Worm (Caenorhabditis elegans): ENCODE measurements around the gene F46F5.5.

The F46F5.5 gene

DNA sequence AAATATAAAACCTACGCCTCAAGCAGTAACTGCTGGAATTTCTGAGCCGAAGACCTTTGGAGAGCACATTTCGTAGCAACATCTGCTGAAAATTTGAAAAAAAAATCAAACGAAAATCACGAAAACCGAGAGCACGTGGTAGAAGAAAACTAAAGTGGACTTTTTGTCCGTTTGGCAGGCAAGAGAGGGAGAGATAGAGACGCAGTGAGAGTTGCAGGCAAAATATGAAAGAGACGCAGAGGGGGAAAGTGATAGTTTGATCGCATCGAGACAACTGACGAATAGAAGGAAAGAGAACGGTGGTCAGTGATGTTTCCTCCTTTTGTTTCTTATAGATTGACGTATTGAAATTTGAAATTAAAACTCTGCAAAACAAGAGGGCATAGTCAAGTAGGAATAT is 35.7 kb upstream of the F46F5.5 start, which contains the start of the genes acdh-9 and F28A10.13 (continued):
- TF ChIP-seq ces-1 (GFP tag; optimal IDR thresholded peaks at IDR 0.05) (no peak), dpl-1 (GFP tag; optimal IDR thresholded peaks at IDR 0.05) (peak; percentile 21 to 35 (median 29)), nhr-12 (tag; optimal IDR thresholded peaks at IDR 0.05) (no peak), nhr-47 (tag; optimal IDR thresholded peaks at IDR 0.05) (peak; percentile 16), nhr-90 (tag; optimal IDR thresholded peaks at IDR 0.05; ENCODE audit: poor library complexity) (peak; percentile 37), vab-15 (tag; optimal IDR thresholded peaks at IDR 0.05) (no peak), rnt-1 (tag; optimal IDR thresholded peaks at IDR 0.05) (peak; percentile 75), ztf-4 (tag; optimal IDR thresholded peaks at IDR 0.05) (peak; percentile 13), unc-98 (GFP tag; IDR thresholded peaks at IDR 0.05) (no peak), unc-62 (GFP tag; optimal IDR thresholded peaks at IDR 0.05) (no peak), hpl-2 (GFP tag; optimal IDR thresholded peaks at IDR 0.05) (no peak), skn-1 (tag; optimal IDR thresholded peaks at IDR 0.05) (no peak), nhr-77 (tag; optimal IDR thresholded peaks at IDR 0.05) (no peak), snu-23 (GFP tag; optimal IDR thresholded peaks at IDR 0.05) (peak; percentile 82), nhr-85 (tag) (peak; percentile 72), fos-1 (tag; optimal IDR thresholded peaks at IDR 0.05) (no peak), tbx-2 (tag; optimal IDR thresholded peaks at IDR 0.05) (peak; percentile 28), C04F5.9 (tag; optimal IDR thresholded peaks at IDR 0.05) (no peak), C16A3.4 (tag; optimal IDR thresholded peaks at IDR 0.05) (peak; percentile 4), zip-4 (GFP tag; optimal IDR thresholded peaks at IDR 0.05) (no peak), nhr-76 (tag; optimal IDR thresholded peaks at IDR 0.05) (no peak), blmp-1 (tag; optimal IDR thresholded peaks at IDR 0.05) (peak; percentile 59), nhr-237 (tag; optimal IDR thresholded peaks at IDR 0.05) (no peak), snpc-4 (tag; optimal IDR thresholded peaks at IDR 0.05) (peak; percentile 1)

- TF ChIP-seq xbp-1 (tag; optimal IDR thresholded peaks at IDR 0.05) (no peak), dpl-1 (GFP tag; optimal IDR thresholded peaks at IDR 0.05) (no peak), vab-15 (tag; optimal IDR thresholded peaks at IDR 0.05) (no peak), mep-1 (tag; optimal IDR thresholded peaks at IDR 0.05) (no peak), nhr-12 (tag; optimal IDR thresholded peaks at IDR 0.05) (no peak), snpc-4 (tag; optimal IDR thresholded peaks at IDR 0.05) (no peak), ces-1 (GFP tag; optimal IDR thresholded peaks at IDR 0.05) (no peak), ceh-88 (GFP tag; IDR thresholded peaks at IDR 0.05) (no peak), C04F5.9 (tag; optimal IDR thresholded peaks at IDR 0.05) (no peak), nhr-47 (tag; optimal IDR thresholded peaks at IDR 0.05) (no peak), hlh-17 (GFP tag; optimal IDR thresholded peaks at IDR 0.05; ENCODE audit: borderline replicate concordance) (no peak), aly-2 (tag; optimal IDR thresholded peaks at IDR 0.05) (no peak), rnt-1 (tag; optimal IDR thresholded peaks at IDR 0.05) (no peak), ztf-11 (tag; optimal IDR thresholded peaks at IDR 0.05) (no peak)
These were observed 32.8 kb upstream of the F46F5.5 start, which contains the start of gene F28A10.7 for ce11 chrII:845618-846017. TSS of gene F28A10.7 (minus strand) at chrII:845718.

- TF ChIP-seq F16B12.6 (tag; optimal IDR thresholded peaks at IDR 0.05) (no peak), nhr-85 (tag) (peak; percentile 33)
These were observed 31.2 kb upstream of the F46F5.5 start, which contains the start of gene F28A10.4 for ce11 chrII:843971-844370. TSS of gene F28A10.4 (plus strand) at chrII:844271.

- TF ChIP-seq grh-1 (GFP tag; IDR thresholded peaks at IDR 0.05) (no peak), aly-2 (tag; optimal IDR thresholded peaks at IDR 0.05) (no peak), pqm-1 (tag; optimal IDR thresholded peaks at IDR 0.05) (no peak), nhr-28 (tag; optimal IDR thresholded peaks at IDR 0.05) (no peak)
These were observed 27.3 kb upstream of the F46F5.5 start, which contains the start of gene clc-33 for ce11 chrII:840131-840530. TSS of gene clc-33 (plus strand) at chrII:840431.

- TF ChIP-seq nhr-71 (tag; optimal IDR thresholded peaks at IDR 0.05) = no peak
- no peak for TF ChIP-seq vab-15 (tag; optimal IDR thresholded peaks at IDR 0.05)
- TF ChIP-seq isw-1 (GFP tag; IDR thresholded peaks at IDR 0.05) = no peak
- TF ChIP-seq ztf-4 (tag; optimal IDR thresholded peaks at IDR 0.05) = no peak
- TF ChIP-seq aha-1 (tag; optimal IDR thresholded peaks at IDR 0.05) = no peak
- TF ChIP-seq dpl-1 (GFP tag; optimal IDR thresholded peaks at IDR 0.05) = no peak
- no peak for TF ChIP-seq fkh-4 (tag; optimal IDR thresholded peaks at IDR 0.05; ENCODE audit: borderline replicate concordance)
- no peak for TF ChIP-seq sptf-1 (tag; optimal IDR thresholded peaks at IDR 0.05)
- TF ChIP-seq ceh-88 (GFP tag; IDR thresholded peaks at IDR 0.05) = no peak
- no peak for TF ChIP-seq lin-14 (GFP tag; optimal IDR thresholded peaks at IDR 0.05)
- no peak for TF ChIP-seq lin-15B (tag; optimal IDR thresholded peaks at IDR 0.05)
- no peak for TF ChIP-seq snu-23 (GFP tag; optimal IDR thresholded peaks at IDR 0.05)
- no peak for TF ChIP-seq alr-1 (tag; optimal IDR thresholded peaks at IDR 0.05; ENCODE audit: borderline replicate concordance)
- TF ChIP-seq dsc-1 (tag; optimal IDR thresholded peaks at IDR 0.05) = no peak
- no peak for TF ChIP-seq hpl-2 (GFP tag; optimal IDR thresholded peaks at IDR 0.05)
- no peak for TF ChIP-seq tbx-2 (tag; optimal IDR thresholded peaks at IDR 0.05)
- no peak for TF ChIP-seq nhr-20 (tag; optimal IDR thresholded peaks at IDR 0.05)
- no peak for TF ChIP-seq nhr-47 (tag; optimal IDR thresholded peaks at IDR 0.05)
- TF ChIP-seq elt-3 (tag; optimal IDR thresholded peaks at IDR 0.05) = no peak
These were observed 25.6 kb upstream of the F46F5.5 start, which contains the start of gene F28A10.8 for ce11 chrII:838414-838813. TSS of gene F28A10.8 (minus strand) at chrII:838514.
